Fruit fly (Drosophila melanogaster): Measurements from ENCODE around the gene CG43783.

The CG43783 gene

dm6 chr3L:8966324-8967011 is 12.4 kb upstream of the CG43783 start, which contains the start of the genes CG5653 and CG5021 (continued):
- TF ChIP-seq trem (tag; optimal IDR thresholded peaks at IDR 0.05): peak; percentile 98
- TF ChIP-seq ftz-f1 (GFP tag; optimal IDR thresholded peaks at IDR 0.05): peak; percentile 82
- TF ChIP-seq CG9727 (GFP tag; optimal IDR thresholded peaks at IDR 0.05): no peak
- TF ChIP-seq MESR4 (GFP tag; optimal IDR thresholded peaks at IDR 0.05): peak; percentile 48
- TF ChIP-seq hkb (optimal IDR thresholded peaks at IDR 0.05): no peak
- TF ChIP-seq hkb (GFP tag; IDR thresholded peaks at IDR 0.05): no peak
- TF ChIP-seq lbe (GFP tag; optimal IDR thresholded peaks at IDR 0.05): no peak
- TF ChIP-seq sim (GFP tag; IDR thresholded peaks at IDR 0.05): no peak
- TF ChIP-seq Bgb (GFP tag; IDR thresholded peaks at IDR 0.05; ENCODE audit: partially characterized antibody): peak; percentile 75; the same call in 1 of the 2 replicates
- peak; percentile 66 for TF ChIP-seq CG34224 (GFP tag; IDR thresholded peaks at IDR 0.05; ENCODE audit: partially characterized antibody)
- no peak for TF ChIP-seq Sry-β (GFP tag; optimal IDR thresholded peaks at IDR 0.05)
- no peak for TF ChIP-seq CG4707 (GFP tag; optimal IDR thresholded peaks at IDR 0.05)
- no peak for TF ChIP-seq ewg (GFP tag; optimal IDR thresholded peaks at IDR 0.05)
- no peak for TF ChIP-seq cato (GFP tag; optimal IDR thresholded peaks at IDR 0.05; ENCODE audit: borderline replicate concordance)
- TF ChIP-seq ssp (GFP tag; IDR thresholded peaks at IDR 0.05): no peak
- peak; percentile 52; the same call in 1 of the 2 replicates for TF ChIP-seq rib (GFP tag; IDR thresholded peaks at IDR 0.05)
- no peak for TF ChIP-seq Oaz (GFP tag; IDR thresholded peaks at IDR 0.05)
- no peak for TF ChIP-seq Blimp-1 (GFP tag; optimal IDR thresholded peaks at IDR 0.05)
- TF ChIP-seq hb (GFP tag; IDR thresholded peaks at IDR 0.05; ENCODE audit: partially characterized antibody): peak; percentile 70; the same call in 2 of the 3 replicates
- peak; percentile 72 for TF ChIP-seq bbx (GFP tag; IDR thresholded peaks at IDR 0.05; ENCODE audit: partially characterized antibody)
- TF ChIP-seq CG14667 (GFP tag; IDR thresholded peaks at IDR 0.05): no peak
- TF ChIP-seq pzg (GFP tag; optimal IDR thresholded peaks at IDR 0.05): peak; percentile 87
- TF ChIP-seq E2f2 (GFP tag; IDR thresholded peaks at IDR 0.05): peak; percentile 95
- no peak for TF ChIP-seq eve (GFP tag; optimal IDR thresholded peaks at IDR 0.05)
- TF ChIP-seq Sin3A (optimal IDR thresholded peaks at IDR 0.05): peak; percentile 32
- TF ChIP-seq sens (GFP tag): no peak
- TF ChIP-seq CG2129 (GFP tag; IDR thresholded peaks at IDR 0.05; ENCODE audit: partially characterized antibody): no peak
- TF ChIP-seq Taf1 (GFP tag; IDR thresholded peaks at IDR 0.05): no peak
- no peak for TF ChIP-seq Poxn (GFP tag; IDR thresholded peaks at IDR 0.05)
- no peak for TF ChIP-seq ro (GFP tag; IDR thresholded peaks at IDR 0.05)
- TF ChIP-seq crc (GFP tag; optimal IDR thresholded peaks at IDR 0.05): no peak
- TF ChIP-seq CG6683 (GFP tag; optimal IDR thresholded peaks at IDR 0.05): no peak
- peak; percentile 21; the same call in 1 of the 3 replicates for TF ChIP-seq Doc3 (GFP tag; IDR thresholded peaks at IDR 0.05; ENCODE audit: partially characterized antibody)
- no peak for TF ChIP-seq ttk (GFP tag; IDR thresholded peaks at IDR 0.05)
- TF ChIP-seq MBD-R2 (GFP tag; IDR thresholded peaks at IDR 0.05): peak; percentile 62; the same call in 1 of the 2 replicates
- TF ChIP-seq CG14710 (tag; optimal IDR thresholded peaks at IDR 0.05): no peak
- TF ChIP-seq zen2 (GFP tag; IDR thresholded peaks at IDR 0.05; ENCODE audit: partially characterized antibody): peak; percentile 51; the same call in 1 of the 3 replicates
- TF ChIP-seq CG16779 (GFP tag; IDR thresholded peaks at IDR 0.05): no peak
- TF ChIP-seq unc-4 (GFP tag; IDR thresholded peaks at IDR 0.05; ENCODE audit: partially characterized antibody): peak; percentile 57
- no peak for TF ChIP-seq en (GFP tag; optimal IDR thresholded peaks at IDR 0.05)
- TF ChIP-seq HLH4C (GFP tag; IDR thresholded peaks at IDR 0.05; ENCODE audit: partially characterized antibody): peak; percentile 68; the same call in 2 of the 3 replicates
- no peak for TF ChIP-seq CG1832 (GFP tag; optimal IDR thresholded peaks at IDR 0.05)
- TF ChIP-seq Xrp1 (GFP tag; IDR thresholded peaks at IDR 0.05): 0 out of 2 replicates have a peak, but pooled peaks have one; percentile 8
- TF ChIP-seq knrl (GFP tag; IDR thresholded peaks at IDR 0.05; ENCODE audit: partially characterized antibody): peak; percentile 59
- peak in 1 of 2 experiments; percentile 68 for TF ChIP-seq crp (GFP tag; optimal IDR thresholded peaks at IDR 0.05)
- no peak for TF ChIP-seq CG10462 (GFP tag; optimal IDR thresholded peaks at IDR 0.05)
- no peak for TF ChIP-seq Hey (tag; optimal IDR thresholded peaks at IDR 0.05)
- no peak for TF ChIP-seq ci (GFP tag; IDR thresholded peaks at IDR 0.05)
- TF ChIP-seq Hsf (GFP tag; optimal IDR thresholded peaks at IDR 0.05): no peak

All from whole organism, embryonic.